Fruit fly (Drosophila melanogaster): ENCODE measurements around the gene ttk.

The ttk gene

DNA sequence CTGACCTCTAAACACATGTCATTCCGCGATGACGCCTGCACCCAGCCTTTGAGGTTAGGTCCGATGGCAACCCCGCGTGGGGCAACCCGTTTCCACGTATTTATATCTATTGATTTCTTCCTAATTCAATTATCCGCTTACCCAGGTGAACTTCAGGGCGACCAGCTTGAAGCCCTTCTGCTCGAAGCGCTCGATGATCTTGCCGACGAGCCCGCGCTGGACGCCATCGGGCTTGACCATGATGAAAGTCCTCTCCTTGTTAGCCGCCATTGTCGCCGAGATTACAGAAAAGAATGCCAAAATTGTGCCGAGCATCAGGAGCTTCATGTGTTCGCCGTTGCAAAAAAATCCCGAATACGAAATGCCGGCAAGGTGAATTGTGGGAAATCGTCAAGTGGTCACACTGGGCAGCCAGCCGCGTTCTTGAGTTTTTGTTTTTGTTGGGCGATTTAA, 32.0 kb downstream of the ttk start, which contains the start of gene awd (continued):
- TF ChIP-seq bab2 (GFP tag; optimal IDR thresholded peaks at IDR 0.05) (no peak), CG31365 (tag; optimal IDR thresholded peaks at IDR 0.05) (no peak), CG11093 (GFP tag; IDR thresholded peaks at IDR 0.05) (no peak), Med (GFP tag) (peak; percentile 61), prd (optimal IDR thresholded peaks at IDR 0.05) (no peak), prd (GFP tag; IDR thresholded peaks at IDR 0.05) (no peak), chm (GFP tag; IDR thresholded peaks at IDR 0.05) (no peak), Sin3A (optimal IDR thresholded peaks at IDR 0.05) (peak; percentile 20), MESR4 (GFP tag; optimal IDR thresholded peaks at IDR 0.05) (peak; percentile 89), pnt (GFP tag; optimal IDR thresholded peaks at IDR 0.05) (no peak), Ptx1 (GFP tag; IDR thresholded peaks at IDR 0.05) (no peak), CG4424 (GFP tag; optimal IDR thresholded peaks at IDR 0.05) (no peak), CHES-1-like (GFP tag; optimal IDR thresholded peaks at IDR 0.05) (peak; percentile 52), NFAT (GFP tag; IDR thresholded peaks at IDR 0.05) (peak; percentile 14; the same call in 1 of the 2 replicates), klu (GFP tag; IDR thresholded peaks at IDR 0.05) (no peak), Hand (GFP tag; optimal IDR thresholded peaks at IDR 0.05) (no peak), Stat92E (GFP tag; optimal IDR thresholded peaks at IDR 0.05) (peak in 1 of 3 experiments; percentile 5), exex (tag; optimal IDR thresholded peaks at IDR 0.05) (peak; percentile 25), CG1603 (tag; optimal IDR thresholded peaks at IDR 0.05) (peak; percentile 60), Hr39 (optimal IDR thresholded peaks at IDR 0.05) (no peak), CG2678 (tag; optimal IDR thresholded peaks at IDR 0.05) (no peak), CG3281 (GFP tag; optimal IDR thresholded peaks at IDR 0.05) (peak; percentile 34), hbn (GFP tag; IDR thresholded peaks at IDR 0.05; ENCODE audit: partially characterized antibody) (0 out of 2 replicates have a peak, but pooled peaks have one; percentile 18), CG2116 (GFP tag; optimal IDR thresholded peaks at IDR 0.05) (peak; percentile 37), ATbp (GFP tag; optimal IDR thresholded peaks at IDR 0.05) (no peak), unpg (GFP tag; optimal IDR thresholded peaks at IDR 0.05) (no peak), Sox102F (GFP tag; optimal IDR thresholded peaks at IDR 0.05) (no peak), Meics (GFP tag; optimal IDR thresholded peaks at IDR 0.05) (no peak), CG12769 (tag; optimal IDR thresholded peaks at IDR 0.05) (peak; percentile 32), dysf (GFP tag; IDR thresholded peaks at IDR 0.05) (no peak), gsb (GFP tag; IDR thresholded peaks at IDR 0.05) (no peak), Hr3 (GFP tag; optimal IDR thresholded peaks at IDR 0.05) (no peak), CG3847 (GFP tag; IDR thresholded peaks at IDR 0.05) (no peak), Aef1 (GFP tag; IDR thresholded peaks at IDR 0.05) (no peak), grau (tag; optimal IDR thresholded peaks at IDR 0.05) (peak; percentile 11), pfk (GFP tag; optimal IDR thresholded peaks at IDR 0.05) (peak; percentile 30), amos (GFP tag; IDR thresholded peaks at IDR 0.05; ENCODE audit: partially characterized antibody) (peak; percentile 25; the same call in 1 of the 2 replicates), CG7928 (GFP tag; optimal IDR thresholded peaks at IDR 0.05) (no peak), Ssrp (tag; optimal IDR thresholded peaks at IDR 0.05) (no peak), her (GFP tag; optimal IDR thresholded peaks at IDR 0.05) (peak; percentile 77), CG9932 (GFP tag; IDR thresholded peaks at IDR 0.05) (no peak), hth (optimal IDR thresholded peaks at IDR 0.05) (no peak), otp (GFP tag; IDR thresholded peaks at IDR 0.05) (no peak), Eip74EF (GFP tag; optimal IDR thresholded peaks at IDR 0.05) (no peak), inv (GFP tag; IDR thresholded peaks at IDR 0.05; ENCODE audit: partially characterized antibody) (no peak), CkIIα-i1 (GFP tag; IDR thresholded peaks at IDR 0.05) (no peak), CG7745 (tag; optimal IDR thresholded peaks at IDR 0.05) (no peak), CG11560 (tag; IDR thresholded peaks at IDR 0.05) (no peak), Max (GFP tag; optimal IDR thresholded peaks at IDR 0.05) (peak; percentile 48), sens-2 (GFP tag; IDR thresholded peaks at IDR 0.05) (no peak), CG34376 (GFP tag; optimal IDR thresholded peaks at IDR 0.05) (no peak), Dip3 (GFP tag; optimal IDR thresholded peaks at IDR 0.05) (no peak)

Measured in whole organism, embryonic.